Worm (Caenorhabditis elegans) whole organism, L2 larva: Measurements from ENCODE around the gene oxi-1.

Source experiments
- lin-39 ChIP-seq: fragments of 150-350 bp; optimal IDR thresholded peaks from 2 replicates; lab custom pipeline; 2014; ENCODE audit warnings: missing biosample characterization, missing genetic modification reagents, missing genetic modification characterization
- mdl-1 ChIP-seq, 2 experiments: fragments of 150-350 bp in 1 of 2; sonication (generic microtip) in 1 of 2; optimal IDR thresholded peaks; 2 replicates each; lab custom pipeline; 2017; ENCODE audit warnings: missing biosample characterization in 2 of 2, missing genetic modification characterization in 2 of 2
- unc-62 ChIP-seq: fragments of 150-350 bp; optimal IDR thresholded peaks from 2 replicates; lab custom pipeline; 2014; ENCODE audit warnings: missing biosample characterization, missing genetic modification reagents, missing genetic modification characterization

DNA sequence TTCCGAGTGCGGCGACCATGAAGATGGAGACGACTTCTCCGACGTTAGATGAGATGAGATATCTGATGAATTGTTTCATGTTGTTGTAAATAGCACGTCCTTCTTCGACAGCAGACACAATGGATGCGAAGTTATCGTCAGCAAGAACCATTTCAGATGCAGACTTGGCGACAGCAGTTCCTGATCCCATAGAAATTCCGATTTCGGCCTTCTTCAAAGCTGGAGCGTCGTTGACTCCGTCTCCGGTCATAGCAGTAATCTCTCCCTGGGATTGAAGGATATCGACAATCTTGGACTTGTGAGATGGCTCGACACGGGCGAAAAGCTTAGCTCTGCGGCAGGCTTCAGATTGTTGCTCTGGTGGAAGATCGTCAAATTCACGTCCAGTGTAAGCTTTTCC lies 44.2 kb upstream of the oxi-1 start:
- TF ChIP-seq unc-62 (GFP tag; lab: Kevin White, UChicago) (no peak), mdl-1 (tag; optimal IDR thresholded peaks at IDR 0.05; lab: Kevin White, UChicago) (no peak), lin-39 (tag; lab: Kevin White, UChicago) (no peak)
